Fruit fly (Drosophila melanogaster): Measurements from ENCODE around the gene RhoGAP93B.

- TF ChIP-seq EcR (GFP tag; optimal IDR thresholded peaks at IDR 0.05) (no peak), Pif1B (GFP tag; optimal IDR thresholded peaks at IDR 0.05) (no peak), CG10348 (GFP tag; IDR thresholded peaks at IDR 0.05) (no peak), CG9948 (tag; optimal IDR thresholded peaks at IDR 0.05) (peak; percentile 30), Pif1A (GFP tag; optimal IDR thresholded peaks at IDR 0.05) (no peak)
Measured at dm6 chr3R:21107907-21108591, 10.4 kb upstream of the RhoGAP93B start, which contains the start of the genes Sec15 and rtet.

Data from whole organism, pupa.